Worm (Caenorhabditis elegans) whole organism, young adult: ENCODE results near the gene C16C8.27.

Experiments
- C06A6.2 ChIP-seq: fragments of 200-800 bp; sonication (Bioruptor generic); conservative IDR thresholded peaks from 2 replicates; pipeline ENCODE4 v1.3.6; 2022; ENCODE audit warnings: missing genetic modification characterization, missing compliant biosample characterization
- F49E8.2 ChIP-seq: sonication (generic microtip); optimal IDR thresholded peaks from 3 replicates; lab custom pipeline; 2017; ENCODE audit warnings: missing genetic modification characterization, mild to moderate bottlenecking, missing compliant biosample characterization, antibody characterized with exemption, moderate library complexity; ENCODE audit not compliant: insufficient read depth
- F55B11.4 ChIP-seq: sonication (generic microtip); optimal IDR thresholded peaks from 2 replicates; lab custom pipeline; 2016; ENCODE audit warnings: missing compliant biosample characterization, missing genetic modification characterization, borderline replicate concordance; ENCODE audit not compliant: insufficient read depth
- F57C9.4 ChIP-seq: sonication (generic microtip); optimal IDR thresholded peaks from 2 replicates; lab custom pipeline; 2017; ENCODE audit warnings: mild to moderate bottlenecking, missing genetic modification characterization, missing compliant biosample characterization
- Y53F4B.3 ChIP-seq: fragments of 200-800 bp; sonication (Bioruptor generic); IDR thresholded peaks from 2 replicates; pipeline ENCODE4 v1.3.6; 2022; ENCODE audit warnings: missing genetic modification reagents, missing genetic modification characterization, missing compliant biosample characterization
- Y53G8AR.9 ChIP-seq: fragments of 200-800 bp; sonication (Bioruptor generic); conservative IDR thresholded peaks from 2 replicates; pipeline ENCODE4 v1.3.6; 2022; ENCODE audit warnings: missing genetic modification reagents, missing genetic modification characterization, missing compliant biosample characterization
- Y56A3A.18 ChIP-seq: fragments of 200-800 bp; sonication (Bioruptor generic); IDR thresholded peaks from 2 replicates; pipeline ENCODE4 v1.3.6; 2022; ENCODE audit warnings: missing genetic modification reagents, missing genetic modification characterization, missing compliant biosample characterization
- Y79H2A.3 ChIP-seq: fragments of 200-800 bp; sonication (Bioruptor generic); conservative IDR thresholded peaks from 2 replicates; pipeline ENCODE4 v1.3.6; 2022; ENCODE audit warnings: missing genetic modification reagents, missing genetic modification characterization, missing compliant biosample characterization
- Y95B8A.8 ChIP-seq: fragments of 200-800 bp; sonication (Bioruptor generic); IDR thresholded peaks from 2 replicates; pipeline ENCODE4 v1.3.6; 2022; ENCODE audit warnings: missing genetic modification reagents, missing genetic modification characterization, missing compliant biosample characterization
- akir-1 ChIP-seq: fragments of 200-800 bp; sonication (Bioruptor generic); optimal IDR thresholded peaks from 2 replicates; lab custom pipeline; 2018; ENCODE audit warnings: mild to moderate bottlenecking, missing genetic modification characterization, moderate library complexity, missing compliant biosample characterization
- atf-7 ChIP-seq: sonication (generic microtip); optimal IDR thresholded peaks from 2 replicates; lab custom pipeline; 2017; ENCODE audit warnings: mild to moderate bottlenecking, missing genetic modification characterization, missing compliant biosample characterization
- attf-6 ChIP-seq: fragments of 200-800 bp; sonication (Bioruptor generic); IDR thresholded peaks from 2 replicates; pipeline ENCODE4 v1.3.6; 2022; ENCODE audit warnings: missing genetic modification reagents, missing genetic modification characterization, missing compliant biosample characterization
- cebp-1 ChIP-seq, 2 experiments: fragments of 200-800 bp in 1 of 2; sonication (Bioruptor generic) in 1 of 2; sonication (generic microtip) in 1 of 2; IDR thresholded peaks in 1 of 2; optimal IDR thresholded peaks in 1 of 2; 2 replicates each; pipeline versions ENCODE4 v1.3.6 to Lab custom; 2017 to 2022; ENCODE audit warnings: missing compliant biosample characterization in 2 of 2, missing genetic modification characterization in 2 of 2, mild to moderate bottlenecking in 1 of 2, missing genetic modification reagents in 1 of 2, moderate library complexity in 1 of 2
- ceh-100 ChIP-seq: fragments of 200-800 bp; sonication (Bioruptor generic); IDR thresholded peaks from 2 replicates; pipeline ENCODE4 v1.3.6; 2022; ENCODE audit warnings: missing genetic modification reagents, missing genetic modification characterization, missing compliant biosample characterization
- ceh-79 ChIP-seq: sonication (generic microtip); optimal IDR thresholded peaks from 2 replicates; lab custom pipeline; 2017; ENCODE audit warnings: mild to moderate bottlenecking, missing genetic modification characterization, missing compliant biosample characterization
- chd-7 ChIP-seq: sonication (generic microtip); optimal IDR thresholded peaks from 2 replicates; lab custom pipeline; 2016; ENCODE audit warnings: mild to moderate bottlenecking, missing genetic modification characterization, moderate library complexity, missing compliant biosample characterization
- dpff-1 ChIP-seq: sonication (generic microtip); optimal IDR thresholded peaks from 2 replicates; lab custom pipeline; 2017; ENCODE audit warnings: mild to moderate bottlenecking, missing genetic modification characterization, missing compliant biosample characterization
- dpl-1 ChIP-seq: fragments of 150-350 bp; optimal IDR thresholded peaks from 2 replicates; lab custom pipeline; 2014; ENCODE audit warnings: missing biosample characterization, missing genetic modification reagents, missing genetic modification characterization
- efl-1 ChIP-seq: fragments of 150-350 bp; optimal IDR thresholded peaks from 2 replicates; lab custom pipeline; 2014; ENCODE audit warnings: missing biosample characterization, missing genetic modification reagents, missing genetic modification characterization
- egl-44 ChIP-seq: fragments of 200-800 bp; sonication (Bioruptor generic); IDR thresholded peaks from 2 replicates; pipeline ENCODE4 v1.3.6; 2022; ENCODE audit warnings: missing genetic modification reagents, missing genetic modification characterization, missing compliant biosample characterization
- hmg-20 ChIP-seq: fragments of 200-800 bp; sonication (Bioruptor generic); IDR thresholded peaks from 2 replicates; pipeline ENCODE4 v1.3.6; 2022; ENCODE audit warnings: missing genetic modification reagents, missing genetic modification characterization, missing compliant biosample characterization
- hsf-1 ChIP-seq: fragments of 200-800 bp; sonication (Bioruptor generic); IDR thresholded peaks from 2 replicates; pipeline ENCODE4 v1.3.6; 2022; ENCODE audit warnings: missing genetic modification reagents, missing genetic modification characterization, missing compliant biosample characterization
- lag-1 ChIP-seq: fragments of 200-800 bp; sonication (Bioruptor generic); IDR thresholded peaks from 2 replicates; pipeline ENCODE4 v1.3.6; 2022; ENCODE audit warnings: missing genetic modification reagents, missing genetic modification characterization, missing compliant biosample characterization
- lin-26 ChIP-seq: fragments of 200-800 bp; sonication (Bioruptor generic); IDR thresholded peaks from 2 replicates; pipeline ENCODE4 v1.3.6; 2022; ENCODE audit warnings: missing genetic modification reagents, missing genetic modification characterization, missing compliant biosample characterization
- madf-10 ChIP-seq: sonication (generic microtip); optimal IDR thresholded peaks from 2 replicates; lab custom pipeline; 2016; ENCODE audit warnings: mild to moderate bottlenecking, missing genetic modification characterization, missing compliant biosample characterization
- mes-4 ChIP-seq: sonication (generic microtip); optimal IDR thresholded peaks from 2 replicates; lab custom pipeline; 2016; ENCODE audit warnings: missing genotype, missing genetic modification characterization, missing compliant biosample characterization
- nfya-1 ChIP-seq: sonication (generic microtip); optimal IDR thresholded peaks from 2 replicates; lab custom pipeline; 2017; ENCODE audit warnings: antibody characterized with exemption, missing compliant biosample characterization, missing genetic modification characterization, borderline replicate concordance; ENCODE audit not compliant: insufficient read depth
- nfyb-1 ChIP-seq: fragments of 200-800 bp; sonication (Bioruptor generic); IDR thresholded peaks from 2 replicates; pipeline ENCODE4 v1.3.6; 2022; ENCODE audit warnings: missing genetic modification reagents, missing genetic modification characterization, missing compliant biosample characterization
- nhr-179 ChIP-seq: sonication (generic microtip); optimal IDR thresholded peaks from 2 replicates; lab custom pipeline; 2016; ENCODE audit warnings: mild to moderate bottlenecking, missing genetic modification characterization, missing compliant biosample characterization
- nhr-27 ChIP-seq: fragments of 200-800 bp; sonication (Bioruptor generic); optimal IDR thresholded peaks from 2 replicates; lab custom pipeline; 2018; ENCODE audit warnings: mild to moderate bottlenecking, missing genetic modification characterization, moderate library complexity, missing compliant biosample characterization
- pha-4 ChIP-seq: fragments of 150-350 bp; sonication (generic microtip); optimal IDR thresholded peaks from 2 replicates; lab custom pipeline; 2014; ENCODE audit warnings: missing biosample characterization, missing genetic modification reagents, missing genetic modification characterization
- rcor-1 ChIP-seq: fragments of 200-800 bp; sonication (Bioruptor generic); IDR thresholded peaks from 2 replicates; pipeline ENCODE4 v1.3.6; 2022; ENCODE audit warnings: missing genetic modification reagents, missing genetic modification characterization, missing compliant biosample characterization
- snpc-1.3 ChIP-seq: sonication (generic microtip); optimal IDR thresholded peaks from 2 replicates; lab custom pipeline; 2017; ENCODE audit warnings: missing genetic modification characterization, mild to moderate bottlenecking, missing compliant biosample characterization, antibody characterized with exemption, moderate library complexity, missing genotype, missing genetic modification reagents; ENCODE audit not compliant: insufficient read depth
- snpc-4 ChIP-seq, 5 experiments: fragments of 150-350 bp in 1 of 5; sonication (generic microtip) in 4 of 5; optimal IDR thresholded peaks; 2 replicates each; lab custom pipeline; 2014 to 2018; ENCODE audit warnings: missing genetic modification characterization in 5 of 5, missing biosample characterization in 3 of 5, antibody characterized with exemption in 2 of 5, mild to moderate bottlenecking in 2 of 5, missing compliant biosample characterization in 2 of 5, missing genotype in 2 of 5, moderate library complexity in 2 of 5, missing genetic modification reagents in 1 of 5
- somi-1 ChIP-seq: fragments of 200-800 bp; sonication (Bioruptor generic); optimal IDR thresholded peaks from 2 replicates; lab custom pipeline; 2018; ENCODE audit warnings: mild to moderate bottlenecking, missing genetic modification characterization, missing compliant biosample characterization
- tbp1 ChIP-seq: fragments of 200-800 bp; sonication (Bioruptor generic); optimal IDR thresholded peaks from 2 replicates; lab custom pipeline; 2018; ENCODE audit warnings: mild to moderate bottlenecking, missing genetic modification characterization, missing compliant biosample characterization
- tlf-1 ChIP-seq: fragments of 200-800 bp; sonication (Bioruptor generic); optimal IDR thresholded peaks from 2 replicates; lab custom pipeline; 2018; ENCODE audit warnings: mild to moderate bottlenecking, missing genetic modification characterization, missing compliant biosample characterization
- unc-130 ChIP-seq: sonication (generic microtip); optimal IDR thresholded peaks from 2 replicates; lab custom pipeline; 2016; ENCODE audit warnings: missing genetic modification reagents, missing genetic modification characterization, missing compliant biosample characterization
- unc-62 ChIP-seq: fragments of 150-350 bp; optimal IDR thresholded peaks from 2 replicates; lab custom pipeline; 2014; ENCODE audit warnings: missing biosample characterization, missing genetic modification reagents, missing genetic modification characterization
- xnd-1 ChIP-seq: sonication (generic microtip); optimal IDR thresholded peaks from 2 replicates; lab custom pipeline; 2016; ENCODE audit warnings: missing genotype, missing genetic modification reagents, missing genetic modification characterization, missing compliant biosample characterization
- zfh-2 ChIP-seq: fragments of 200-800 bp; sonication (Bioruptor generic); conservative IDR thresholded peaks from 2 replicates; pipeline ENCODE4 v1.3.6; 2022; ENCODE audit warnings: missing genetic modification reagents, missing genetic modification characterization, missing compliant biosample characterization
- zim-3 ChIP-seq: sonication (generic microtip); optimal IDR thresholded peaks from 2 replicates; lab custom pipeline; 2017; ENCODE audit warnings: mild to moderate bottlenecking, missing genetic modification characterization, moderate library complexity, missing compliant biosample characterization

C16C8.27 gene

ce11 chrII:3437393-3437792, 4.1 kb upstream of the C16C8.27 start (continued):
- no peak for TF ChIP-seq somi-1 (GFP tag; lab: Kevin White, UChicago)

ce11 chrII:3438280-3438679, 3.2 kb upstream of the C16C8.27 start:
- TF ChIP-seq C06A6.2 (GFP tag; lab: Robert Waterston, UW), result no peak
- TF ChIP-seq hmg-20 (GFP tag; lab: Robert Waterston, UW), result no peak
- no peak for TF ChIP-seq somi-1 (GFP tag; lab: Kevin White, UChicago)
- TF ChIP-seq tbp1 (GFP tag; lab: Kevin White, UChicago), result no peak
- TF ChIP-seq nhr-179 (tag; lab: Kevin White, UChicago), result no peak
- TF ChIP-seq nhr-27, result no peak
- no peak for TF ChIP-seq efl-1

- TF ChIP-seq F55B11.4 (tag; lab: Kevin White, UChicago), result no peak
- TF ChIP-seq dpl-1, result no peak
- TF ChIP-seq pha-4 (tag; lab: Kevin White, UChicago), result no peak
- peak; percentile 30; the same call in 1 of the 2 replicates for TF ChIP-seq C06A6.2 (GFP tag; lab: Robert Waterston, UW)
- TF ChIP-seq snpc-1.3 (tag; lab: Kevin White, UChicago), result peak; percentile 52
- TF ChIP-seq cebp-1 (GFP tag; IDR thresholded peaks at IDR 0.05; lab: Robert Waterston, UW), result no peak
- peak; percentile 76 for TF ChIP-seq cebp-1 (tag; optimal IDR thresholded peaks at IDR 0.05; lab: Kevin White, UChicago)
- peak; percentile 57; the same call in 1 of the 2 replicates for TF ChIP-seq ceh-100 (GFP tag; lab: Robert Waterston, UW)
- peak; percentile 58 for TF ChIP-seq snpc-4 (GFP tag; optimal IDR thresholded peaks at IDR 0.05; lab: Kevin White, UChicago)
- peak in 3 of 4 experiments; percentile 47 to 66 (median 60) for TF ChIP-seq snpc-4 (tag; optimal IDR thresholded peaks at IDR 0.05; lab: Kevin White, UChicago)
- TF ChIP-seq dpff-1 (tag; lab: Kevin White, UChicago), result no peak
- TF ChIP-seq ceh-79, result peak; percentile 75
- TF ChIP-seq zim-3 (tag; lab: Kevin White, UChicago), result peak; percentile 71
- no peak for TF ChIP-seq hsf-1
- TF ChIP-seq tlf-1, result peak; percentile 27
- TF ChIP-seq Y79H2A.3 (GFP tag; lab: Robert Waterston, UW), result no peak
- peak; percentile 92 for TF ChIP-seq zfh-2
- TF ChIP-seq Y53G8AR.9 (GFP tag; lab: Robert Waterston, UW), result peak; percentile 73; the same call in 1 of the 2 replicates
- no peak for TF ChIP-seq Y53F4B.3 (GFP tag; lab: Robert Waterston, UW)
- TF ChIP-seq atf-7 (tag; lab: Kevin White, UChicago), result peak; percentile 75
- TF ChIP-seq rcor-1 (GFP tag; lab: Robert Waterston, UW), result peak; percentile 43; the same call in 1 of the 2 replicates
- no peak for TF ChIP-seq akir-1 (GFP tag; lab: Kevin White, UChicago)
- TF ChIP-seq lin-26 (GFP tag; lab: Robert Waterston, UW), result peak; percentile 96
- TF ChIP-seq nhr-27, result peak; percentile 69
- peak; percentile 87 for TF ChIP-seq Y56A3A.18 (GFP tag; lab: Robert Waterston, UW)
- TF ChIP-seq mes-4 (tag; lab: Kevin White, UChicago), result peak; percentile 40
- TF ChIP-seq chd-7 (tag; lab: Kevin White, UChicago), result peak; percentile 70
- TF ChIP-seq lag-1, result no peak
- TF ChIP-seq unc-130 (GFP tag; lab: Kevin White, UChicago), result peak; percentile 19
- TF ChIP-seq nfyb-1 (GFP tag; lab: Robert Waterston, UW), result peak; percentile 88
- no peak for TF ChIP-seq nfya-1 (tag; lab: Kevin White, UChicago)
- peak; percentile 81; the same call in 1 of the 2 replicates for TF ChIP-seq egl-44
- peak; percentile 68 for TF ChIP-seq somi-1 (GFP tag; lab: Kevin White, UChicago)
- TF ChIP-seq unc-62 (GFP tag; lab: Kevin White, UChicago), result no peak
- no peak for TF ChIP-seq F49E8.2 (tag; lab: Kevin White, UChicago)
- TF ChIP-seq xnd-1, result peak; percentile 10
- TF ChIP-seq madf-10 (tag; lab: Kevin White, UChicago), result peak; percentile 55
- TF ChIP-seq attf-6 (GFP tag; lab: Robert Waterston, UW), result 0 out of 2 replicates have a peak, but pooled peaks have one; percentile 39
- TF ChIP-seq F57C9.4, result no peak
- TF ChIP-seq Y95B8A.8 (GFP tag; lab: Robert Waterston, UW), result no peak
Observed at ce11 chrII:3439244-3439698, 2.2 kb upstream of the C16C8.27 start.
